Fruit fly (Drosophila melanogaster) whole organism: ENCODE results near the gene CG32572.

Source experiments
- CG8478 ChIP-seq: fragments of >200 bp; optimal IDR thresholded peaks from 2 replicates; lab custom pipeline; 2018; ENCODE audit warnings: inconsistent platforms
- Dll ChIP-seq: fragments of >200 bp; optimal IDR thresholded peaks from 2 replicates; lab custom pipeline; 2017
- EcR ChIP-seq, 2 experiments: fragments of >200 bp; optimal IDR thresholded peaks; 2 replicates each; lab custom pipeline; 2017; ENCODE audit warnings: missing biosample characterization in 2 of 2, missing genetic modification characterization in 2 of 2, missing genetic modification reagents in 2 of 2
- pan ChIP-seq: fragments of >200 bp; optimal IDR thresholded peaks from 2 replicates; lab custom pipeline; 2017
- psq ChIP-seq: fragments of >200 bp; optimal IDR thresholded peaks from 2 replicates; lab custom pipeline; 2017
- usp ChIP-seq: fragments of >200 bp; optimal IDR thresholded peaks from 2 replicates; lab custom pipeline; 2017; ENCODE audit warnings: missing biosample characterization, missing genetic modification characterization, mixed read lengths

Gene CG32572

dm6 chrX:16740606-16741005 is 19.6 kb downstream of the CG32572 start, which contains the start of gene CG32568:
TSS of gene CG32568 (plus strand) at chrX:16740906.
- TF ChIP-seq psq (lab: Kevin White, UChicago), result no peak
- no peak for TF ChIP-seq CG8478 (lab: Kevin White, UChicago)
- TF ChIP-seq Dll (lab: Kevin White, UChicago), result no peak
- TF ChIP-seq pan (lab: Kevin White, UChicago), result no peak
- no peak for TF ChIP-seq usp (GFP tag; lab: Kevin White, UChicago)
- no peak for TF ChIP-seq EcR (GFP tag; optimal IDR thresholded peaks at IDR 0.05; lab: Kevin White, UChicago)

- TF ChIP-seq EcR (GFP tag; optimal IDR thresholded peaks at IDR 0.05; lab: Kevin White, UChicago) (no peak), usp (GFP tag; lab: Kevin White, UChicago) (no peak), psq (lab: Kevin White, UChicago) (no peak), pan (lab: Kevin White, UChicago) (no peak), CG8478 (lab: Kevin White, UChicago) (no peak), Dll (lab: Kevin White, UChicago) (no peak)
Measured at dm6 chrX:16742547-16742946, 21.6 kb downstream of the CG32572 start, which contains the start of gene Twdlalpha. TSS of gene Twdlalpha (plus strand) at chrX:16742847.

- TF ChIP-seq Dll (lab: Kevin White, UChicago), result no peak
Measured at dm6 chrX:16744345-16744744, 23.4 kb downstream of the CG32572 start.

- TF ChIP-seq psq (lab: Kevin White, UChicago) (no peak), pan (lab: Kevin White, UChicago) (no peak), Dll (lab: Kevin White, UChicago) (no peak), EcR (GFP tag; optimal IDR thresholded peaks at IDR 0.05; lab: Kevin White, UChicago) (no peak), CG8478 (lab: Kevin White, UChicago) (no peak), usp (GFP tag; lab: Kevin White, UChicago) (no peak)
Measured at dm6 chrX:16745942-16746341, 25.0 kb downstream of the CG32572 start.

- TF ChIP-seq Dll (lab: Kevin White, UChicago), result no peak
- no peak for TF ChIP-seq usp (GFP tag; lab: Kevin White, UChicago)
- TF ChIP-seq EcR (GFP tag; optimal IDR thresholded peaks at IDR 0.05; lab: Kevin White, UChicago), result no peak
- TF ChIP-seq CG8478 (lab: Kevin White, UChicago), result no peak
- TF ChIP-seq psq (lab: Kevin White, UChicago), result no peak
Measured at dm6 chrX:16746824-16747223, 25.8 kb downstream of the CG32572 start.

dm6 chrX:16747467-16747866 is 26.5 kb downstream of the CG32572 start:
- TF ChIP-seq usp (GFP tag; lab: Kevin White, UChicago) (no peak), psq (lab: Kevin White, UChicago) (no peak), pan (lab: Kevin White, UChicago) (no peak), EcR (GFP tag; optimal IDR thresholded peaks at IDR 0.05; lab: Kevin White, UChicago) (no peak), Dll (lab: Kevin White, UChicago) (no peak), CG8478 (lab: Kevin White, UChicago) (no peak)

dm6 chrX:16749324-16749723 is 28.3 kb downstream of the CG32572 start:
- TF ChIP-seq pan (lab: Kevin White, UChicago), result no peak
- no peak for TF ChIP-seq psq (lab: Kevin White, UChicago)
- no peak for TF ChIP-seq CG8478 (lab: Kevin White, UChicago)
- TF ChIP-seq EcR (GFP tag; optimal IDR thresholded peaks at IDR 0.05; lab: Kevin White, UChicago), result no peak
- no peak for TF ChIP-seq usp (GFP tag; lab: Kevin White, UChicago)
- TF ChIP-seq Dll (lab: Kevin White, UChicago), result no peak

dm6 chrX:16750712-16751578 is 30.0 kb downstream of the CG32572 start:
- no peak for TF ChIP-seq usp (GFP tag; lab: Kevin White, UChicago)
- no peak for TF ChIP-seq pan (lab: Kevin White, UChicago)
- TF ChIP-seq CG8478 (lab: Kevin White, UChicago), result no peak
- no peak for TF ChIP-seq Dll (lab: Kevin White, UChicago)
- no peak for TF ChIP-seq EcR (GFP tag; optimal IDR thresholded peaks at IDR 0.05; lab: Kevin White, UChicago)
- TF ChIP-seq psq (lab: Kevin White, UChicago), result no peak

dm6 chrX:16751579-16752156 is 30.7 kb downstream of the CG32572 start, which contains the start of gene goe:
TSS of gene goe (minus strand) at chrX:16751910.
- TF ChIP-seq psq (lab: Kevin White, UChicago) (no peak), pan (lab: Kevin White, UChicago) (no peak), CG8478 (lab: Kevin White, UChicago) (no peak), Dll (lab: Kevin White, UChicago) (no peak), EcR (GFP tag; optimal IDR thresholded peaks at IDR 0.05; lab: Kevin White, UChicago) (no peak), usp (GFP tag; lab: Kevin White, UChicago) (no peak)

dm6 chrX:16753066-16753465 is 32.1 kb downstream of the CG32572 start:
- no peak for TF ChIP-seq Dll (lab: Kevin White, UChicago)
- TF ChIP-seq psq (lab: Kevin White, UChicago), result no peak
- TF ChIP-seq pan (lab: Kevin White, UChicago), result no peak
- no peak for TF ChIP-seq usp (GFP tag; lab: Kevin White, UChicago)
- no peak for TF ChIP-seq CG8478 (lab: Kevin White, UChicago)
- TF ChIP-seq EcR (GFP tag; optimal IDR thresholded peaks at IDR 0.05; lab: Kevin White, UChicago), result no peak

dm6 chrX:16757645-16758044 is 36.7 kb downstream of the CG32572 start:
- TF ChIP-seq pan (lab: Kevin White, UChicago) (no peak), EcR (GFP tag; optimal IDR thresholded peaks at IDR 0.05; lab: Kevin White, UChicago) (no peak), Dll (lab: Kevin White, UChicago) (no peak), psq (lab: Kevin White, UChicago) (no peak), CG8478 (lab: Kevin White, UChicago) (no peak), usp (GFP tag; lab: Kevin White, UChicago) (no peak)
